Fruit fly (Drosophila melanogaster) whole organism, embryonic: ENCODE measurements around the gene beta4GalT7.

Experiments used
- Atf3 ChIP-seq: fragments of 200-800 bp; sonication (Bioruptor generic); optimal IDR thresholded peaks from 3 replicates; lab custom pipeline; 2016; ENCODE audit warnings: missing biosample characterization, missing genetic modification characterization
- B-H1 ChIP-seq: fragments of 200-800 bp; sonication (Bioruptor generic); IDR thresholded peaks from 3 replicates; pipeline ENCODE4 v1.3.6; 2022; ENCODE audit warnings: missing biosample characterization, missing genetic modification characterization
- CG10274 ChIP-seq: fragments of 200-800 bp; sonication (Bioruptor generic); optimal IDR thresholded peaks from 3 replicates; lab custom pipeline; 2017; ENCODE audit warnings: missing biosample characterization, mild to moderate bottlenecking, missing genetic modification characterization
- CG10654 ChIP-seq: fragments of 200-800 bp; sonication (Bioruptor generic); optimal IDR thresholded peaks from 2 replicates; lab custom pipeline; 2016; ENCODE audit warnings: missing biosample characterization, missing genetic modification characterization
- CG11085 ChIP-seq: fragments of 200-800 bp; sonication (Bioruptor generic); IDR thresholded peaks from 2 replicates; pipeline ENCODE4 v1.3.6; 2022; ENCODE audit warnings: missing biosample characterization, missing genetic modification characterization
- CG11695 ChIP-seq: fragments of 200-800 bp; sonication (Bioruptor generic); IDR thresholded peaks from 3 replicates; pipeline ENCODE4 v1.3.6; 2022; ENCODE audit warnings: missing biosample characterization, missing genetic modification characterization
- CG13894 ChIP-seq: fragments of 200-800 bp; sonication (Bioruptor generic); optimal IDR thresholded peaks from 3 replicates; lab custom pipeline; 2018; ENCODE audit warnings: missing biosample characterization, mild to moderate bottlenecking, missing genetic modification characterization, moderate library complexity
- CG1529 ChIP-seq: fragments of 200-800 bp; sonication (Bioruptor generic); optimal IDR thresholded peaks from 3 replicates; lab custom pipeline; 2018; ENCODE audit warnings: missing biosample characterization, missing genetic modification characterization
- CG17385 ChIP-seq: fragments of 200-800 bp; sonication (Bioruptor generic); optimal IDR thresholded peaks from 3 replicates; lab custom pipeline; 2018; ENCODE audit warnings: missing biosample characterization, mild to moderate bottlenecking, missing genetic modification characterization
- CG17912 ChIP-seq: fragments of 200-800 bp; sonication (Bioruptor generic); optimal IDR thresholded peaks from 2 replicates; lab custom pipeline; 2018; ENCODE audit warnings: missing biosample characterization, mild to moderate bottlenecking, missing genetic modification characterization
- CG18599 ChIP-seq: fragments of 200-800 bp; sonication (Bioruptor generic); optimal IDR thresholded peaks from 3 replicates; lab custom pipeline; 2017; ENCODE audit warnings: missing biosample characterization, missing genetic modification characterization, mild to moderate bottlenecking, moderate library complexity, missing genetic modification reagents
- CG2116 ChIP-seq: fragments of 200-800 bp; sonication (Bioruptor generic); optimal IDR thresholded peaks from 3 replicates; lab custom pipeline; 2018; ENCODE audit warnings: missing biosample characterization, mild to moderate bottlenecking, missing genetic modification characterization
- CG3838 ChIP-seq: fragments of 200-800 bp; sonication (Bioruptor generic); optimal IDR thresholded peaks from 3 replicates; lab custom pipeline; 2016; ENCODE audit warnings: missing biosample characterization, missing genetic modification characterization
- CG6272 ChIP-seq: fragments of 200-800 bp; sonication (Bioruptor generic); IDR thresholded peaks from 2 replicates; pipeline ENCODE4 v1.3.6; 2022; ENCODE audit warnings: missing biosample characterization, missing genetic modification characterization
- CG8290 ChIP-seq, 3 experiments: fragments of 200-800 bp; sonication (Bioruptor generic); optimal IDR thresholded peaks; 2 replicates each; lab custom pipeline; 2016 to 2019; ENCODE audit warnings: missing biosample characterization in 3 of 3, missing genetic modification characterization in 3 of 3, mild to moderate bottlenecking in 2 of 3, moderate library complexity in 1 of 3
- CoRest ChIP-seq: fragments of 200-800 bp; sonication (Bioruptor generic); optimal IDR thresholded peaks from 3 replicates; lab custom pipeline; 2018; ENCODE audit warnings: missing biosample characterization, mild to moderate bottlenecking, missing genetic modification characterization, moderate library complexity
- Dek ChIP-seq: fragments of 200-800 bp; sonication (Bioruptor generic); optimal IDR thresholded peaks from 3 replicates; lab custom pipeline; 2019; ENCODE audit warnings: missing biosample characterization, mild to moderate bottlenecking, missing genetic modification characterization, moderate library complexity
- Dp ChIP-seq: fragments of 200-800 bp; sonication (Bioruptor generic); optimal IDR thresholded peaks from 2 replicates; lab custom pipeline; 2018; ENCODE audit warnings: missing biosample characterization, mild to moderate bottlenecking, missing genetic modification characterization, moderate library complexity
- Dref ChIP-seq: fragments of 200-800 bp; sonication (Bioruptor generic); IDR thresholded peaks from 2 replicates; pipeline ENCODE4 v1.3.6; 2022; ENCODE audit warnings: missing biosample characterization, missing genetic modification characterization
- E2f2 ChIP-seq: fragments of 200-800 bp; sonication (Bioruptor generic); IDR thresholded peaks from 2 replicates; pipeline ENCODE4 v1.3.6; 2022; ENCODE audit warnings: missing biosample characterization, missing genetic modification characterization
- Ets65A ChIP-seq: fragments of 200-800 bp; sonication (Bioruptor generic); peaks from one replicate; lab custom pipeline; 2016; ENCODE audit warnings: missing biosample characterization, missing genetic modification characterization
- H2.0 ChIP-seq: fragments of 200-800 bp; sonication (Bioruptor generic); IDR thresholded peaks from 2 replicates; pipeline ENCODE4 v1.3.6; 2022; ENCODE audit warnings: missing biosample characterization, missing genetic modification characterization
- HLH54F ChIP-seq: fragments of 200-800 bp; sonication (Bioruptor generic); optimal IDR thresholded peaks from 3 replicates; lab custom pipeline; 2016; ENCODE audit warnings: missing biosample characterization, missing genetic modification characterization
- HmgD ChIP-seq: fragments of 200-800 bp; sonication (Bioruptor generic); optimal IDR thresholded peaks from 3 replicates; lab custom pipeline; 2016; ENCODE audit warnings: missing biosample characterization, missing genetic modification characterization
- Lhr ChIP-seq: fragments of 200-800 bp; sonication (Bioruptor generic); optimal IDR thresholded peaks from 3 replicates; lab custom pipeline; 2017; ENCODE audit warnings: mild to moderate bottlenecking, missing biosample characterization, missing genetic modification reagents, missing genetic modification characterization
- PHDP ChIP-seq: fragments of 200-800 bp; sonication (Bioruptor generic); optimal IDR thresholded peaks from 3 replicates; lab custom pipeline; 2018; ENCODE audit warnings: missing biosample characterization, mild to moderate bottlenecking, missing genetic modification characterization, moderate library complexity
- Sry-β ChIP-seq: fragments of 200-800 bp; sonication (Bioruptor generic); optimal IDR thresholded peaks from 2 replicates; lab custom pipeline; 2018; ENCODE audit warnings: missing biosample characterization, mild to moderate bottlenecking, missing genetic modification characterization, moderate library complexity
- Taf1 ChIP-seq: fragments of 200-800 bp; sonication (Bioruptor generic); IDR thresholded peaks from 2 replicates; pipeline ENCODE4 v1.3.6; 2022; ENCODE audit warnings: missing biosample characterization, missing genetic modification characterization
- Trl ChIP-seq, 3 experiments: fragments of >200 bp in 2 of 3; fragments of 200-800 bp in 1 of 3; sonication (Bioruptor generic) in 1 of 3; optimal IDR thresholded peaks; 2 replicates in 1 of 3; 3 replicates in 2 of 3; lab custom pipeline; 2016 to 2017; ENCODE audit warnings: missing biosample characterization in 1 of 3, missing genetic modification characterization in 1 of 3
- Xrp1 ChIP-seq: fragments of 200-800 bp; sonication (Bioruptor generic); IDR thresholded peaks from 2 replicates; pipeline ENCODE4 v1.3.6; 2022; ENCODE audit warnings: missing biosample characterization, missing genetic modification characterization
- chif ChIP-seq, 2 experiments: fragments of 200-800 bp; sonication (Bioruptor generic); optimal IDR thresholded peaks; 3 replicates each; lab custom pipeline; 2016; ENCODE audit warnings: missing biosample characterization in 2 of 2, missing genetic modification characterization in 2 of 2
- ci ChIP-seq: fragments of 200-800 bp; sonication (Bioruptor generic); IDR thresholded peaks from 3 replicates; pipeline ENCODE4 v1.3.6; 2022; ENCODE audit warnings: missing biosample characterization, missing genetic modification characterization
- dan ChIP-seq: fragments of 200-800 bp; sonication (Bioruptor generic); IDR thresholded peaks from 2 replicates; pipeline ENCODE4 v1.3.6; 2022; ENCODE audit warnings: missing biosample characterization, missing genetic modification characterization
- disco-r ChIP-seq: fragments of 200-800 bp; sonication (Bioruptor generic); optimal IDR thresholded peaks from 2 replicates; lab custom pipeline; 2016; ENCODE audit warnings: missing biosample characterization, missing genetic modification characterization
- emc ChIP-seq: fragments of 200-800 bp; sonication (Bioruptor generic); optimal IDR thresholded peaks from 2 replicates; lab custom pipeline; 2016; ENCODE audit warnings: missing biosample characterization, missing genetic modification characterization
- eve ChIP-seq, 2 experiments: fragments of >200 bp; optimal IDR thresholded peaks; 2 replicates each; lab custom pipeline; 2017; ENCODE audit warnings: missing biosample characterization in 2 of 2, missing genetic modification characterization in 2 of 2
- fd102C ChIP-seq: fragments of 200-800 bp; sonication (Bioruptor generic); optimal IDR thresholded peaks from 2 replicates; lab custom pipeline; 2018; ENCODE audit warnings: missing biosample characterization, mild to moderate bottlenecking, missing genetic modification characterization, moderate library complexity
- gcm2 ChIP-seq: fragments of 200-800 bp; sonication (Bioruptor generic); optimal IDR thresholded peaks from 2 replicates; lab custom pipeline; 2016; ENCODE audit warnings: missing biosample characterization, missing genetic modification characterization
- grau ChIP-seq: fragments of 200-800 bp; optimal IDR thresholded peaks from 3 replicates; lab custom pipeline; 2019; ENCODE audit warnings: missing biosample characterization, mild to moderate bottlenecking, missing genetic modification characterization, moderate library complexity
- lilli ChIP-seq: fragments of 200-800 bp; sonication (Bioruptor generic); optimal IDR thresholded peaks from 3 replicates; lab custom pipeline; 2016; ENCODE audit warnings: missing biosample characterization, missing genetic modification characterization
- odd ChIP-seq: fragments of 200-800 bp; sonication (Bioruptor generic); optimal IDR thresholded peaks from 2 replicates; lab custom pipeline; 2017; ENCODE audit warnings: missing biosample characterization, mild to moderate bottlenecking, missing genetic modification characterization
- pho ChIP-seq: fragments of 200-800 bp; sonication (Bioruptor generic); optimal IDR thresholded peaks from 2 replicates; lab custom pipeline; 2016; ENCODE audit warnings: missing biosample characterization, missing genetic modification characterization
- pzg ChIP-seq: fragments of 200-800 bp; sonication (Bioruptor generic); optimal IDR thresholded peaks from 3 replicates; lab custom pipeline; 2018; ENCODE audit warnings: missing biosample characterization, mild to moderate bottlenecking, missing genetic modification characterization, moderate library complexity
- row ChIP-seq: fragments of 200-800 bp; sonication (Bioruptor generic); IDR thresholded peaks from 3 replicates; pipeline ENCODE4 v1.3.6; 2022; ENCODE audit warnings: missing biosample characterization, missing genetic modification characterization
- salm ChIP-seq: fragments of 200-800 bp; sonication (Bioruptor generic); optimal IDR thresholded peaks from 2 replicates; lab custom pipeline; 2018; ENCODE audit warnings: missing biosample characterization, mild to moderate bottlenecking, missing genetic modification characterization
- sd ChIP-seq: fragments of 200-800 bp; sonication (Bioruptor generic); optimal IDR thresholded peaks from 3 replicates; lab custom pipeline; 2018; ENCODE audit warnings: missing biosample characterization, mild to moderate bottlenecking, missing genetic modification characterization, moderate library complexity
- sob ChIP-seq: fragments of 200-800 bp; sonication (Bioruptor generic); IDR thresholded peaks from 2 replicates; pipeline ENCODE4 v1.3.6; 2022; ENCODE audit warnings: missing biosample characterization, missing genetic modification characterization
- sqz ChIP-seq: fragments of 200-800 bp; sonication (Bioruptor generic); optimal IDR thresholded peaks from 3 replicates; lab custom pipeline; 2018; ENCODE audit warnings: missing biosample characterization, mild to moderate bottlenecking, missing genetic modification characterization
- zf30C ChIP-seq: fragments of 200-800 bp; sonication (Bioruptor generic); optimal IDR thresholded peaks from 3 replicates; lab custom pipeline; 2018; ENCODE audit warnings: missing biosample characterization, mild to moderate bottlenecking, missing genetic modification characterization
- zfh2 ChIP-seq: fragments of 200-800 bp; sonication (Bioruptor generic); optimal IDR thresholded peaks from 2 replicates; lab custom pipeline; 2016; ENCODE audit warnings: missing biosample characterization, missing genetic modification characterization

Gene beta4GalT7

DNA sequence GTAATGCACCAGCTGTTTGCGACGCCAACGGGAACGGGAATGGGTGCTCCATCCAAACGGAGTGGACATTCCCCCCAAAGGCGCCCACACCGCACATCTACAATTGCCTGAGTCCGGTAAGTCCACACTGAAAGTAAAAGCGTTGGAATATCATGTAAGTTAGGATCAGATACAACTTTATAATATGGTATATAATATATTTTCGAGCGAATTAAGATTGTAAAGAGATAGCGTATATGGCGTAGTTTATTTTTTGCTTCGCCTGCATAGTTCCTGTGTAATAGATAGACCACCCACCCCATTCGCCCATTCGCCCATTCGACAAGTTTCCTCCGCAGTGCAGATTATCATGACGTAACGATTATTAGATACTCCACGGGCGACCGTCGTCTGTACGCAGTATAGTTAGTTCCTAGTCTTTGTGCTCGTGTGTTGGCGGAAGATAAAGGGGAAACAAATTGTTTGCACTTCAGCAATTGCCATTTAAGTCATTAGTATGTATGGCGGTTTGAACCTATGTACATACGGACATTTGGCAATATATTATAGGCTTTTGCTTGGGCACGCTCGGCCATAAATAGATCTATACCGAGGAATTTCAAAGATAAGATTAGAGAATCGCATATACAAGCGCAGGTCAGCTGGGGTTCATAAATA is 28.5 kb downstream of the beta4GalT7 start (continued):
- no peak for TF ChIP-seq disco-r (GFP tag; lab: Kevin White, UChicago)
- no peak; the same call in 2 of the 3 replicates for TF ChIP-seq ci (GFP tag; lab: Robert Waterston, UW)
- peak; percentile 21 for TF ChIP-seq pho (GFP tag; lab: Kevin White, UChicago)
- no peak for TF ChIP-seq sqz (GFP tag; lab: Kevin White, UChicago)
- TF ChIP-seq CG1529 (GFP tag; lab: Kevin White, UChicago), result no peak
- peak; percentile 56 for TF ChIP-seq CG18599 (GFP tag; lab: Kevin White, UChicago)
- TF ChIP-seq CoRest (tag; lab: Kevin White, UChicago), result no peak
- no peak for TF ChIP-seq E2f2 (GFP tag; lab: Robert Waterston, UW)
- TF ChIP-seq B-H1 (GFP tag; lab: Robert Waterston, UW), result no peak; the same call in 2 of the 3 replicates
- peak; percentile 16 for TF ChIP-seq zf30C (GFP tag; lab: Kevin White, UChicago)
- TF ChIP-seq CG8290 (GFP tag; optimal IDR thresholded peaks at IDR 0.05; lab: Kevin White, UChicago), result no peak
- TF ChIP-seq CG8290 (tag; optimal IDR thresholded peaks at IDR 0.05; lab: Kevin White, UChicago), result peak in 1 of 2 experiments; percentile 23
- TF ChIP-seq row, result peak; percentile 52
- no peak for TF ChIP-seq salm (tag; lab: Kevin White, UChicago)
- no peak for TF ChIP-seq CG2116 (GFP tag; lab: Kevin White, UChicago)
- TF ChIP-seq CG10654 (GFP tag; lab: Kevin White, UChicago), result no peak
- TF ChIP-seq fd102C (GFP tag; lab: Kevin White, UChicago), result no peak
- TF ChIP-seq Trl (optimal IDR thresholded peaks at IDR 0.05; lab: Kevin White, UChicago), result no peak
- no peak for TF ChIP-seq Trl (GFP tag; optimal IDR thresholded peaks at IDR 0.05; lab: Kevin White, UChicago)
- no peak for TF ChIP-seq H2.0 (GFP tag; lab: Robert Waterston, UW)
- no peak for TF ChIP-seq CG11695
- TF ChIP-seq chif (GFP tag; optimal IDR thresholded peaks at IDR 0.05; lab: Kevin White, UChicago), result no peak
- TF ChIP-seq sd (tag; lab: Kevin White, UChicago), result peak; percentile 93
- no peak for TF ChIP-seq grau
- TF ChIP-seq Lhr (GFP tag; lab: Kevin White, UChicago), result no peak
- TF ChIP-seq Dp (GFP tag; lab: Kevin White, UChicago), result no peak
- TF ChIP-seq Dek, result no peak
- no peak for TF ChIP-seq CG6272 (GFP tag; lab: Robert Waterston, UW)
- no peak for TF ChIP-seq Ets65A (GFP tag; lab: Kevin White, UChicago)
- no peak for TF ChIP-seq Dref (GFP tag; lab: Robert Waterston, UW)
- no peak for TF ChIP-seq gcm2
- no peak for TF ChIP-seq CG17912 (GFP tag; lab: Kevin White, UChicago)
- no peak for TF ChIP-seq odd (GFP tag; lab: Kevin White, UChicago)
- no peak for TF ChIP-seq CG10274 (GFP tag; lab: Kevin White, UChicago)
- no peak for TF ChIP-seq CG11085 (GFP tag; lab: Robert Waterston, UW)
- TF ChIP-seq Taf1 (GFP tag; lab: Robert Waterston, UW), result peak; percentile 22; the same call in 1 of the 2 replicates
- TF ChIP-seq dan (GFP tag; lab: Robert Waterston, UW), result no peak
- TF ChIP-seq HmgD, result no peak
- TF ChIP-seq CG13894, result no peak
- no peak for TF ChIP-seq Xrp1 (GFP tag; lab: Robert Waterston, UW)
- TF ChIP-seq pzg (GFP tag; lab: Kevin White, UChicago), result no peak
- TF ChIP-seq zfh2 (GFP tag; lab: Kevin White, UChicago), result no peak
- no peak for TF ChIP-seq emc (GFP tag; lab: Kevin White, UChicago)
- peak; percentile 3 for TF ChIP-seq lilli (GFP tag; lab: Kevin White, UChicago)
- TF ChIP-seq Atf3 (GFP tag; lab: Kevin White, UChicago), result no peak
- no peak for TF ChIP-seq HLH54F
- peak in 1 of 2 experiments; percentile 62 for TF ChIP-seq eve (GFP tag; optimal IDR thresholded peaks at IDR 0.05; lab: Kevin White, UChicago)
- TF ChIP-seq sob (GFP tag; lab: Robert Waterston, UW), result no peak
- no peak for TF ChIP-seq Sry-β
- TF ChIP-seq CG17385 (GFP tag; lab: Kevin White, UChicago), result no peak
- TF ChIP-seq CG3838 (GFP tag; lab: Kevin White, UChicago), result no peak
- peak; percentile 16 for TF ChIP-seq PHDP (tag; lab: Kevin White, UChicago)
